Worm (Caenorhabditis elegans): Measurements from ENCODE around the gene C40A11.8.

The C40A11.8 gene

ce11 chrII:2114488-2114887 is 36.2 kb downstream of the C40A11.8 start:
- no peak for TF ChIP-seq F13C5.2 (tag; optimal IDR thresholded peaks at IDR 0.05)
- no peak for TF ChIP-seq ama-1 (optimal IDR thresholded peaks at IDR 0.05)
- no peak for TF ChIP-seq tbx-11 (GFP tag; IDR thresholded peaks at IDR 0.05)
- no peak for TF ChIP-seq sea-1 (GFP tag; conservative IDR thresholded peaks at IDR 0.05)
- TF ChIP-seq hmg-4 (GFP tag; optimal IDR thresholded peaks at IDR 0.05) = no peak
- no peak for TF ChIP-seq hmbx-1 (tag; optimal IDR thresholded peaks at IDR 0.05)
- TF ChIP-seq scrt-1 (GFP tag; IDR thresholded peaks at IDR 0.05) = no peak
- TF ChIP-seq hnd-1 (tag; optimal IDR thresholded peaks at IDR 0.05) = no peak
- TF ChIP-seq flt-1 (GFP tag; IDR thresholded peaks at IDR 0.05) = no peak
- no peak for TF ChIP-seq ets-7 (tag; optimal IDR thresholded peaks at IDR 0.05)
- no peak for TF ChIP-seq ceh-36 (tag; optimal IDR thresholded peaks at IDR 0.05)
- no peak for TF ChIP-seq tbx-37 (GFP tag; conservative IDR thresholded peaks at IDR 0.05)
- TF ChIP-seq pes-1 (GFP tag; IDR thresholded peaks at IDR 0.05) = no peak
- no peak for TF ChIP-seq tra-4 (tag; optimal IDR thresholded peaks at IDR 0.05)
- TF ChIP-seq B0310.2 (tag; optimal IDR thresholded peaks at IDR 0.05) = no peak
- TF ChIP-seq ceh-13 (GFP tag; optimal IDR thresholded peaks at IDR 0.05) = no peak
- TF ChIP-seq aly-1 (tag; optimal IDR thresholded peaks at IDR 0.05) = no peak

DNA sequence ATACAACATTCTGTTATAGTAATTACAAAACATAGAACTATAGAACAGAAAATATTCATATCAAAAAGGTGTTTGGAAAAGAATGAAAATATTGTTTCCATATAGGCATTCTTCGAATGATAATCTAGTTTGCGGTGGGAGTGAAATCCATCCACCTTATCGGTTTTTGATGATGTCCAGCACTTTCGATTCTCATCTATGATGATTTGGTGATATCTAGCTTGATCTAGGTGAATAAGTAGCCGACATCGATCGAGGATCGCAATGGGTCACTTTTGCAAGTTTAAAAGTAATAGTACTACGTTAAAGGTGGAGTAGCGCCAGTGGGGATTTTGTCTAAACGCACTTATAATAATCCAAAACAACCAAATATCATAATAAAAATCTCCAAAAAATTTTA is 37.8 kb downstream of the C40A11.8 start, which contains the start of gene R52.6:
Gene R52.6 (minus strand): TSS at position 101 of the 400 bp plus-strand sequence.
- TF ChIP-seq ets-7 (tag; optimal IDR thresholded peaks at IDR 0.05) (no peak), ceh-13 (GFP tag; optimal IDR thresholded peaks at IDR 0.05) (no peak)

DNA sequence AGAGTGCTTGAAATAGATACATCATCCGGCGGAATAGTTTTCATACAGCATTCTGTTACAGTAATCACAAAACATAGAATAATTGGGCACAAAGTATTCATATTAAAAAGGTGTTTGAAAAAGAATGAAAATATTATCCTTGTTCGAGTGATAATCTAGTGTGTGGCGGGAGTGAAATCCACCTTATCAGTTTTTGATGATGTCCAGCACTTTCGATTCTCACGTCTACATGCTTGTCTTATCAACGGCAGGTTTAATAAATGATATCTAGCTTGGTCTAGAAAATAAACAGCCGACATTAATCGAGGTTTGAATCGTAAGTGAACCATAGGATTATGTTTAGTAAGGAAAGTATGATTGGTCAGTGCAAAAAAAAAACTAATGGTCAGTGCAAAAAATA is 40.8 kb downstream of the C40A11.8 start, which contains the start of gene R52.5:
Gene R52.5 (minus strand): TSS at position 101 of the 400 bp plus-strand sequence.
- TF ChIP-seq tbx-37 (GFP tag; conservative IDR thresholded peaks at IDR 0.05) (no peak), tbx-11 (GFP tag; IDR thresholded peaks at IDR 0.05) (no peak), aly-1 (tag; optimal IDR thresholded peaks at IDR 0.05) (no peak), F13C5.2 (tag; optimal IDR thresholded peaks at IDR 0.05) (no peak), ets-7 (tag; optimal IDR thresholded peaks at IDR 0.05) (no peak), B0310.2 (tag; optimal IDR thresholded peaks at IDR 0.05) (no peak), sea-1 (GFP tag; conservative IDR thresholded peaks at IDR 0.05) (no peak), pes-1 (GFP tag; IDR thresholded peaks at IDR 0.05) (no peak), flt-1 (GFP tag; IDR thresholded peaks at IDR 0.05) (no peak), ceh-13 (GFP tag; optimal IDR thresholded peaks at IDR 0.05) (no peak), hmbx-1 (tag; optimal IDR thresholded peaks at IDR 0.05) (no peak), tra-4 (tag; optimal IDR thresholded peaks at IDR 0.05) (no peak), hnd-1 (tag; optimal IDR thresholded peaks at IDR 0.05) (no peak), scrt-1 (GFP tag; IDR thresholded peaks at IDR 0.05) (no peak), hmg-4 (GFP tag; optimal IDR thresholded peaks at IDR 0.05) (no peak), ceh-36 (tag; optimal IDR thresholded peaks at IDR 0.05) (no peak)

ce11 chrII:2108295-2108694 is 42.4 kb downstream of the C40A11.8 start, which contains the start of gene R52.4:
Gene R52.4, minus strand, starts transcription at chrII:2108395.
- TF ChIP-seq hmbx-1 (tag; optimal IDR thresholded peaks at IDR 0.05) = no peak
- TF ChIP-seq tra-4 (tag; optimal IDR thresholded peaks at IDR 0.05) = no peak
- TF ChIP-seq aly-1 (tag; optimal IDR thresholded peaks at IDR 0.05) = no peak
- TF ChIP-seq tbx-11 (GFP tag; IDR thresholded peaks at IDR 0.05) = no peak
- no peak for TF ChIP-seq B0310.2 (tag; optimal IDR thresholded peaks at IDR 0.05)
- TF ChIP-seq hnd-1 (tag; optimal IDR thresholded peaks at IDR 0.05) = no peak
- TF ChIP-seq sea-1 (GFP tag; conservative IDR thresholded peaks at IDR 0.05) = no peak
- no peak for TF ChIP-seq ets-7 (tag; optimal IDR thresholded peaks at IDR 0.05)
- no peak for TF ChIP-seq ceh-13 (GFP tag; optimal IDR thresholded peaks at IDR 0.05)
- TF ChIP-seq ceh-36 (tag; optimal IDR thresholded peaks at IDR 0.05) = no peak
- TF ChIP-seq ama-1 (optimal IDR thresholded peaks at IDR 0.05) = no peak
- TF ChIP-seq F13C5.2 (tag; optimal IDR thresholded peaks at IDR 0.05) = no peak
- no peak for TF ChIP-seq flt-1 (GFP tag; IDR thresholded peaks at IDR 0.05)
- no peak for TF ChIP-seq scrt-1 (GFP tag; IDR thresholded peaks at IDR 0.05)

Measured in whole organism, early embryonic.